Worm (Caenorhabditis elegans): Measurements from ENCODE around the gene elt-3.

elt-3 gene

ce11 chrX:13934574-13934973 is at the start of gene elt-3:
TSS of gene elt-3 (plus strand) at chrX:13934874.
- TF ChIP-seq ces-1 (GFP tag; optimal IDR thresholded peaks at IDR 0.05), result no peak
- no peak for TF ChIP-seq alr-1 (tag; optimal IDR thresholded peaks at IDR 0.05; ENCODE audit: borderline replicate concordance)
- TF ChIP-seq Y116A8C.19 (tag; optimal IDR thresholded peaks at IDR 0.05; ENCODE audit: borderline replicate concordance), result no peak

ce11 chrX:13885131-13885530 is 49.5 kb upstream of the elt-3 start:
- TF ChIP-seq elt-2 (tag; optimal IDR thresholded peaks at IDR 0.05) (peak; percentile 76), nhr-90 (tag; optimal IDR thresholded peaks at IDR 0.05; ENCODE audit: poor library complexity) (peak; percentile 11), nhr-85 (tag) (peak; percentile 68), Y116A8C.19 (tag; optimal IDR thresholded peaks at IDR 0.05; ENCODE audit: borderline replicate concordance) (no peak), snu-23 (GFP tag; optimal IDR thresholded peaks at IDR 0.05) (peak; percentile 21), pax-3 (tag; optimal IDR thresholded peaks at IDR 0.05) (no peak), lin-35 (GFP tag; optimal IDR thresholded peaks at IDR 0.05) (peak in 1 of 2 experiments; percentile 62), mep-1 (tag; optimal IDR thresholded peaks at IDR 0.05) (peak; percentile 10), efl-1 (optimal IDR thresholded peaks at IDR 0.05) (no peak), efl-1 (GFP tag; optimal IDR thresholded peaks at IDR 0.05 in 1 of 2) (peak in 1 of 2 experiments; percentile 81), fos-1 (tag; optimal IDR thresholded peaks at IDR 0.05) (no peak), nhr-19 (GFP tag; conservative IDR thresholded peaks at IDR 0.05) (no peak), lin-14 (GFP tag; optimal IDR thresholded peaks at IDR 0.05) (peak; percentile 60), nhr-20 (tag; optimal IDR thresholded peaks at IDR 0.05) (peak; percentile 35), mab-9 (GFP tag; IDR thresholded peaks at IDR 0.05) (no peak), C04F5.9 (tag; optimal IDR thresholded peaks at IDR 0.05) (no peak), elt-3 (tag; optimal IDR thresholded peaks at IDR 0.05) (peak in 4 of 6 experiments; percentile 30 to 56 (median 37)), ceh-90 (tag; optimal IDR thresholded peaks at IDR 0.05) (no peak), ets-5 (GFP tag; IDR thresholded peaks at IDR 0.05) (no peak), hpl-2 (GFP tag; optimal IDR thresholded peaks at IDR 0.05) (no peak), blmp-1 (tag; optimal IDR thresholded peaks at IDR 0.05) (peak; percentile 42), nhr-47 (tag; optimal IDR thresholded peaks at IDR 0.05) (no peak), ceh-88 (GFP tag; IDR thresholded peaks at IDR 0.05) (no peak), swsn-7 (tag; optimal IDR thresholded peaks at IDR 0.05) (no peak)

ce11 chrX:13886195-13886594 is 48.5 kb upstream of the elt-3 start:
- TF ChIP-seq nhr-90 (tag; optimal IDR thresholded peaks at IDR 0.05; ENCODE audit: poor library complexity) (peak; percentile 8), nhr-85 (tag) (peak; percentile 19), nhr-12 (tag; optimal IDR thresholded peaks at IDR 0.05) (no peak), grh-1 (GFP tag; IDR thresholded peaks at IDR 0.05) (0 out of 2 replicates have a peak, but pooled peaks have one; percentile 5)

- TF ChIP-seq vab-15 (tag; optimal IDR thresholded peaks at IDR 0.05) (no peak), sptf-1 (tag; optimal IDR thresholded peaks at IDR 0.05) (no peak), hlh-17 (GFP tag; optimal IDR thresholded peaks at IDR 0.05; ENCODE audit: borderline replicate concordance) (no peak)
Measured at ce11 chrX:13893256-13893655, 41.4 kb upstream of the elt-3 start, which contains the start of gene sra-37. TSS of gene sra-37 (minus strand) at chrX:13893356.

DNA sequence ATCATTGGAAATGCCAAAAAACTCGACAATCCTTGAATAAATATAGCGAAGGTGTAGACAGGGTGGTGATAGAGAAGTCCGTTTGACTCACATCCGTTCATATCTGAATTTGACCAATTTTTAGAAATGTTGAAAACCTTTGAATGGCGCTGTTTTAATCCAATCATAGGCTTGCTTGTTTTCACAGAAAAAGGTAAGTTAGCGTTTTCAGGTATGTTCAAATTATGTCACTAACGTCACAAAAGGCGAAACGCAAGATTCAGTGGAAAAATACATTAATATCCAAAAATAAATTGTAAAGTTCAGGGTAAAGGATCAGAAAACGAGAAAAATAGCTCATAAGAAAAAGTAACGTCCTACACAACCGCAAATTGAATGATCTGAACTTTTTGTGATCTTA is 34.6 kb upstream of the elt-3 start, which contains the start of gene sra-38:
Gene sra-38 (minus strand): TSS at position 101 of the 400 bp plus-strand sequence.
- TF ChIP-seq pqm-1 (tag; optimal IDR thresholded peaks at IDR 0.05), result no peak
- TF ChIP-seq fkh-8 (tag; optimal IDR thresholded peaks at IDR 0.05), result no peak
- TF ChIP-seq isw-1 (GFP tag; IDR thresholded peaks at IDR 0.05), result no peak
- TF ChIP-seq nhr-90 (tag; optimal IDR thresholded peaks at IDR 0.05; ENCODE audit: poor library complexity), result no peak
- no peak for TF ChIP-seq nhr-20 (tag; optimal IDR thresholded peaks at IDR 0.05)
- no peak for TF ChIP-seq mdl-1 (tag; optimal IDR thresholded peaks at IDR 0.05)
- TF ChIP-seq ets-5 (GFP tag; IDR thresholded peaks at IDR 0.05), result no peak

Data from whole organism, L1 larva.